Fruit fly (Drosophila melanogaster): ENCODE results near the gene Proc.

Gene Proc

dm6 chr2L:7875676-7876075 is 4.4 kb upstream of the Proc start:
- TF ChIP-seq HHEX (GFP tag; optimal IDR thresholded peaks at IDR 0.05) (no peak), Aef1 (GFP tag; IDR thresholded peaks at IDR 0.05) (no peak), ab (GFP tag; optimal IDR thresholded peaks at IDR 0.05) (no peak), CG17612 (GFP tag; IDR thresholded peaks at IDR 0.05) (no peak), CG11456 (GFP tag; IDR thresholded peaks at IDR 0.05) (0 out of 3 replicates have a peak, but pooled peaks have one; percentile 6), cas (GFP tag; IDR thresholded peaks at IDR 0.05) (no peak), CG11696 (GFP tag; IDR thresholded peaks at IDR 0.05) (0 out of 2 replicates have a peak, but pooled peaks have one; percentile 22), sens (GFP tag) (no peak), Sry-β (GFP tag; optimal IDR thresholded peaks at IDR 0.05) (no peak), croc (GFP tag; conservative IDR thresholded peaks at IDR 0.05) (no peak), CG9932 (GFP tag; IDR thresholded peaks at IDR 0.05) (peak; percentile 33; the same call in 1 of the 2 replicates), CG8281 (tag; optimal IDR thresholded peaks at IDR 0.05) (no peak), Atf3 (GFP tag; optimal IDR thresholded peaks at IDR 0.05) (no peak), Fer1 (GFP tag; optimal IDR thresholded peaks at IDR 0.05) (no peak), Dbx (GFP tag; IDR thresholded peaks at IDR 0.05) (peak; percentile 54; the same call in 2 of the 3 replicates), Atf6 (GFP tag; IDR thresholded peaks at IDR 0.05) (peak; percentile 69), lmd (GFP tag; IDR thresholded peaks at IDR 0.05) (peak; percentile 15; the same call in 1 of the 2 replicates), al (GFP tag; IDR thresholded peaks at IDR 0.05) (no peak), D (optimal IDR thresholded peaks at IDR 0.05) (no peak), D (GFP tag; optimal IDR thresholded peaks at IDR 0.05) (no peak), Ravus (GFP tag; IDR thresholded peaks at IDR 0.05) (no peak), danr (GFP tag; IDR thresholded peaks at IDR 0.05) (no peak), disco-r (GFP tag; optimal IDR thresholded peaks at IDR 0.05) (no peak), az2 (GFP tag; optimal IDR thresholded peaks at IDR 0.05) (no peak), CG5953 (GFP tag; IDR thresholded peaks at IDR 0.05) (no peak), CoRest (tag; optimal IDR thresholded peaks at IDR 0.05) (peak; percentile 2), ap (GFP tag; IDR thresholded peaks at IDR 0.05) (peak; percentile 15; the same call in 1 of the 2 replicates), CG13123 (GFP tag; optimal IDR thresholded peaks at IDR 0.05) (no peak), CG10431 (GFP tag; optimal IDR thresholded peaks at IDR 0.05) (no peak), CG31388 (GFP tag; optimal IDR thresholded peaks at IDR 0.05) (no peak), usp (GFP tag; optimal IDR thresholded peaks at IDR 0.05) (no peak), cato (GFP tag; optimal IDR thresholded peaks at IDR 0.05; ENCODE audit: borderline replicate concordance) (no peak), CG10654 (GFP tag; optimal IDR thresholded peaks at IDR 0.05) (no peak), dm (GFP tag; optimal IDR thresholded peaks at IDR 0.05) (no peak), hkb (optimal IDR thresholded peaks at IDR 0.05) (no peak), hkb (GFP tag; IDR thresholded peaks at IDR 0.05) (peak; percentile 32; the same call in 1 of the 2 replicates), sisA (GFP tag; IDR thresholded peaks at IDR 0.05) (0 out of 2 replicates have a peak, but pooled peaks have one; percentile 14), twi (tag; optimal IDR thresholded peaks at IDR 0.05) (no peak), PHDP (tag; optimal IDR thresholded peaks at IDR 0.05) (peak; percentile 16), CG17186 (GFP tag; optimal IDR thresholded peaks at IDR 0.05) (no peak), ara (GFP tag; IDR thresholded peaks at IDR 0.05) (no peak), CG11247 (GFP tag; IDR thresholded peaks at IDR 0.05) (no peak), CG14710 (tag; optimal IDR thresholded peaks at IDR 0.05) (no peak), Rfx (GFP tag; IDR thresholded peaks at IDR 0.05) (peak; percentile 78), CG2678 (tag; optimal IDR thresholded peaks at IDR 0.05) (peak; percentile 39), CG13624 (GFP tag; optimal IDR thresholded peaks at IDR 0.05) (no peak), CG10979 (tag; optimal IDR thresholded peaks at IDR 0.05) (peak; percentile 14), onecut (GFP tag; IDR thresholded peaks at IDR 0.05) (0 out of 2 replicates have a peak, but pooled peaks have one; percentile 13), CG10267 (tag; optimal IDR thresholded peaks at IDR 0.05) (peak; percentile 3), dimm (GFP tag; IDR thresholded peaks at IDR 0.05) (no peak), CG18599 (GFP tag; optimal IDR thresholded peaks at IDR 0.05) (peak; percentile 5), CG5180 (GFP tag; optimal IDR thresholded peaks at IDR 0.05) (no peak), dmrt11E (tag; optimal IDR thresholded peaks at IDR 0.05) (peak; percentile 13)

Data from whole organism, embryonic.